Worm (Caenorhabditis elegans) whole organism, early embryonic: ENCODE data around the gene str-176.

ENCODE experiments used
- B0310.2 ChIP-seq: sonication (generic microtip); optimal IDR thresholded peaks from 2 replicates; lab custom pipeline; 2016; ENCODE audit warnings: mild to moderate bottlenecking, missing genetic modification characterization, missing compliant biosample characterization
- ama-1 ChIP-seq: fragments of 150-350 bp; optimal IDR thresholded peaks from 2 replicates; lab custom pipeline; 2014
- ceh-13 ChIP-seq: fragments of 200-800 bp; sonication (Bioruptor generic); optimal IDR thresholded peaks from 2 replicates; lab custom pipeline; 2018; ENCODE audit warnings: mild to moderate bottlenecking, missing genetic modification characterization, missing compliant biosample characterization
- ceh-36 ChIP-seq: sonication (generic microtip); optimal IDR thresholded peaks from 2 replicates; lab custom pipeline; 2016; ENCODE audit warnings: missing genetic modification characterization, inconsistent platforms, missing compliant biosample characterization
- flt-1 ChIP-seq: fragments of 200-800 bp; sonication (Bioruptor generic); IDR thresholded peaks from 2 replicates; pipeline ENCODE4 v1.3.6; 2022; ENCODE audit warnings: missing genetic modification characterization, missing compliant biosample characterization
- hmg-4 ChIP-seq: fragments of 200-800 bp; sonication (Bioruptor generic); optimal IDR thresholded peaks from 2 replicates; lab custom pipeline; 2018; ENCODE audit warnings: mild to moderate bottlenecking, missing genetic modification characterization, missing compliant biosample characterization
- hnd-1 ChIP-seq: sonication (generic microtip); optimal IDR thresholded peaks from 2 replicates; lab custom pipeline; 2016; ENCODE audit warnings: missing genetic modification characterization, missing compliant biosample characterization
- pes-1 ChIP-seq: fragments of 200-800 bp; sonication (Bioruptor generic); IDR thresholded peaks from 2 replicates; pipeline ENCODE4 v1.3.6; 2022; ENCODE audit warnings: missing genetic modification reagents, missing genetic modification characterization, missing compliant biosample characterization
- sea-1 ChIP-seq: fragments of 200-800 bp; sonication (Bioruptor generic); conservative IDR thresholded peaks from 2 replicates; pipeline ENCODE4 v1.3.6; 2022; ENCODE audit warnings: missing genetic modification characterization, missing compliant biosample characterization
- tbx-11 ChIP-seq: fragments of 200-800 bp; sonication (Bioruptor generic); IDR thresholded peaks from 2 replicates; pipeline ENCODE4 v1.3.6; 2022; ENCODE audit warnings: missing genetic modification characterization, missing compliant biosample characterization

- TF ChIP-seq ceh-36 (no peak), hnd-1 (no peak), tbx-11 (no peak), hmg-4 (GFP tag; lab: Kevin White, UChicago) (no peak), sea-1 (GFP tag; lab: Robert Waterston, UW) (no peak), pes-1 (GFP tag; lab: Robert Waterston, UW) (no peak), ceh-13 (GFP tag; lab: Kevin White, UChicago) (no peak), B0310.2 (tag; lab: Kevin White, UChicago) (no peak), ama-1 (lab: Kevin White, UChicago) (no peak), flt-1 (GFP tag; lab: Robert Waterston, UW) (no peak)
These were observed 46.9 kb upstream of the str-176 start, which contains the start of gene tag-77 for ce11 chrIV:8510534-8510933.
